In the genomic region with DNA sequence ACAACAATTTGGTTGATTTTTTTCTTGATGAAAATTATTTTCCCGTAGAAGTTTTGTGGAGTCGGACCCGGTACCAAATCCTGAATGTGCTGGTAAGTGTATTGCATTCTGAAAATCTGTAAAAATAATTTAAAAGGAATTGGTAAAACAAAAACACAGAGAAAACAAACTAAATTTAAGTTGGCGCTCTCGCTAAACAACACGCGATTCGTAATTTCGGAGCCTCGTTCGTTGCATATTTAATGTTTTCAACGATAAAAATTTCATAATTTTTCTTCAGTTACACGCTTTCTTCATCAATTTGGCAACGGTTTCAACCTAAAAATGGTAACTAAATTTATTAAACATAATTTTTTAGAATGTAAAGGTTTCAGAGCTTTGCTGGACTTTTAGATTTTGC, we compare ENCODE assay signal across 2 worm cellular contexts.
TF ChIP-seq lines count a peak whose summit lies in the region.

Gene pot-1 (minus strand): TSS at position 120 of the 400 bp plus-strand sequence.
Gene ggtb-1 (plus strand): TSS at position 208 of the 400 bp plus-strand sequence.

TF ChIP-seq in whole organism, L1 larva, 84 proteins besides CTCF, POLR2A, EP300 and RAD21 (continued from another document):
- TF ChIP-seq pqm-1 (tag; optimal IDR thresholded peaks at IDR 0.05; lab: Kevin White, UChicago) (no peak), isw-1 (GFP tag; IDR thresholded peaks at IDR 0.05; lab: Robert Waterston, UW) (no peak), nhr-11 (tag; optimal IDR thresholded peaks at IDR 0.05; lab: Kevin White, UChicago) (no peak), nhr-71 (tag; optimal IDR thresholded peaks at IDR 0.05; lab: Kevin White, UChicago) (no peak), sup-37 (GFP tag; optimal IDR thresholded peaks at IDR 0.05; lab: Kevin White, UChicago) (no peak), lin-35 (GFP tag; optimal IDR thresholded peaks at IDR 0.05; lab: Kevin White, UChicago) (peak; percentile 18 to 74), blmp-1 (tag; optimal IDR thresholded peaks at IDR 0.05; lab: Kevin White, UChicago) (peak; percentile 19), unc-30 (tag; optimal IDR thresholded peaks at IDR 0.05; lab: Kevin White, UChicago) (no peak), tbx-2 (tag; optimal IDR thresholded peaks at IDR 0.05; lab: Kevin White, UChicago) (peak; percentile 9), ceh-88 (GFP tag; IDR thresholded peaks at IDR 0.05; lab: Robert Waterston, UW) (no peak), pax-3 (tag; optimal IDR thresholded peaks at IDR 0.05; lab: Kevin White, UChicago) (no peak), mdl-1 (tag; optimal IDR thresholded peaks at IDR 0.05; lab: Kevin White, UChicago) (no peak), aha-1 (tag; optimal IDR thresholded peaks at IDR 0.05; lab: Kevin White, UChicago) (no peak), tlp-1 (tag; optimal IDR thresholded peaks at IDR 0.05; lab: Kevin White, UChicago) (no peak), lsy-2 (tag; optimal IDR thresholded peaks at IDR 0.05; lab: Kevin White, UChicago) (peak in 1 of 2 experiments; percentile 62), nhr-85 (tag; lab: Kevin White, UChicago) (no peak), hpl-2 (GFP tag; optimal IDR thresholded peaks at IDR 0.05; lab: Kevin White, UChicago) (no peak), Y116A8C.19 (tag; optimal IDR thresholded peaks at IDR 0.05; lab: Kevin White, UChicago; ENCODE audit: borderline replicate concordance) (no peak), ceh-63 (GFP tag; optimal IDR thresholded peaks at IDR 0.05; lab: Kevin White, UChicago) (no peak), nhr-84 (tag; optimal IDR thresholded peaks at IDR 0.05; lab: Kevin White, UChicago) (no peak), egl-13 (tag; optimal IDR thresholded peaks at IDR 0.05; lab: Kevin White, UChicago) (no peak), sox-4 (tag; optimal IDR thresholded peaks at IDR 0.05; lab: Kevin White, UChicago) (no peak), nhr-20 (tag; optimal IDR thresholded peaks at IDR 0.05; lab: Kevin White, UChicago) (no peak), unc-98 (GFP tag; IDR thresholded peaks at IDR 0.05; lab: Robert Waterston, UW) (no peak), lin-15B (tag; optimal IDR thresholded peaks at IDR 0.05; lab: Kevin White, UChicago) (no peak), hlh-17 (GFP tag; optimal IDR thresholded peaks at IDR 0.05; lab: Kevin White, UChicago; ENCODE audit: borderline replicate concordance) (no peak), sptf-1 (tag; optimal IDR thresholded peaks at IDR 0.05; lab: Kevin White, UChicago) (no peak), egl-27 (tag; optimal IDR thresholded peaks at IDR 0.05; lab: Kevin White, UChicago) (no peak), unc-130 (tag; optimal IDR thresholded peaks at IDR 0.05; lab: Kevin White, UChicago) (no peak), snu-23 (GFP tag; optimal IDR thresholded peaks at IDR 0.05; lab: Kevin White, UChicago) (peak; percentile 34), fkh-8 (tag; optimal IDR thresholded peaks at IDR 0.05; lab: Kevin White, UChicago) (no peak), nhr-47 (tag; optimal IDR thresholded peaks at IDR 0.05; lab: Kevin White, UChicago) (no peak)

TF ChIP-seq in whole organism, L4 larva, 104 proteins besides CTCF, POLR2A, EP300 and RAD21 (continued from another document):
- no peak for TF ChIP-seq pha-4 (GFP tag; IDR thresholded peaks at IDR 0.05; lab: Robert Waterston, UW)
- TF ChIP-seq pha-4 (tag; optimal IDR thresholded peaks at IDR 0.05; lab: Kevin White, UChicago), result no peak
- no peak for TF ChIP-seq daf-16 (GFP tag; optimal IDR thresholded peaks at IDR 0.05; lab: Kevin White, UChicago)
- peak; percentile 29 for TF ChIP-seq daf-16 (tag; optimal IDR thresholded peaks at IDR 0.05; lab: Kevin White, UChicago)
- TF ChIP-seq dpl-1 (GFP tag; optimal IDR thresholded peaks at IDR 0.05; lab: Kevin White, UChicago), result peak; percentile 50
- TF ChIP-seq lin-1 (GFP tag; IDR thresholded peaks at IDR 0.05; lab: Robert Waterston, UW), result no peak
- TF ChIP-seq daf-19 (GFP tag; conservative IDR thresholded peaks at IDR 0.05; lab: Robert Waterston, UW), result no peak
- no peak for TF ChIP-seq jun-1 (tag; optimal IDR thresholded peaks at IDR 0.05; lab: Kevin White, UChicago)
- TF ChIP-seq mes-2 (tag; optimal IDR thresholded peaks at IDR 0.05; lab: Kevin White, UChicago; ENCODE audit: poor library complexity, severe bottlenecking), result peak; percentile 46
- TF ChIP-seq zag-1 (tag; optimal IDR thresholded peaks at IDR 0.05; lab: Kevin White, UChicago), result no peak
- TF ChIP-seq pqm-1 (tag; optimal IDR thresholded peaks at IDR 0.05; lab: Kevin White, UChicago), result no peak
- no peak for TF ChIP-seq hif-1 (tag; optimal IDR thresholded peaks at IDR 0.05; lab: Kevin White, UChicago)
- no peak for TF ChIP-seq aly-2 (tag; optimal IDR thresholded peaks at IDR 0.05; lab: Kevin White, UChicago)
